Worm (Caenorhabditis elegans) whole organism, L1 larva: ENCODE results near the gene del-9.

Source experiments
- Y116A8C.19 ChIP-seq: sonication (generic microtip); optimal IDR thresholded peaks from 2 replicates; lab custom pipeline; 2016; ENCODE audit warnings: missing compliant biosample characterization, missing genetic modification characterization, borderline replicate concordance
- alr-1 ChIP-seq: fragments of 200-800 bp; sonication (Bioruptor generic); optimal IDR thresholded peaks from 2 replicates; lab custom pipeline; 2018; ENCODE audit warnings: borderline replicate concordance, mild to moderate bottlenecking, missing genetic modification characterization, missing compliant biosample characterization
- blmp-1 ChIP-seq: fragments of 150-350 bp; optimal IDR thresholded peaks from 2 replicates; lab custom pipeline; 2014; ENCODE audit warnings: missing biosample characterization, missing genetic modification characterization
- ceh-63 ChIP-seq: fragments of 200-800 bp; sonication (Bioruptor generic); optimal IDR thresholded peaks from 2 replicates; lab custom pipeline; 2018; ENCODE audit warnings: mild to moderate bottlenecking, missing genetic modification characterization, missing compliant biosample characterization
- ceh-8 ChIP-seq: fragments of 200-800 bp; sonication (Bioruptor generic); optimal IDR thresholded peaks from 2 replicates; lab custom pipeline; 2018; ENCODE audit warnings: mild to moderate bottlenecking, missing genetic modification characterization, moderate library complexity, missing compliant biosample characterization
- ceh-90 ChIP-seq: sonication (generic microtip); optimal IDR thresholded peaks from 2 replicates; lab custom pipeline; 2016; ENCODE audit warnings: missing genetic modification characterization, missing compliant biosample characterization
- ces-1 ChIP-seq: fragments of 150-350 bp; optimal IDR thresholded peaks from 2 replicates; lab custom pipeline; 2014; ENCODE audit warnings: missing biosample characterization, missing genetic modification reagents, missing genetic modification characterization
- dsc-1 ChIP-seq: sonication (generic microtip); optimal IDR thresholded peaks from 2 replicates; lab custom pipeline; 2016; ENCODE audit warnings: mild to moderate bottlenecking, missing genetic modification characterization, missing compliant biosample characterization
- efl-1 ChIP-seq, 4 experiments: fragments of 150-350 bp; optimal IDR thresholded peaks in 3 of 4; peaks in 1 of 4; 1 replicate in 1 of 4; 2 replicates in 3 of 4; lab custom pipeline; 2014; ENCODE audit warnings: missing biosample characterization in 2 of 4, missing genetic modification characterization in 2 of 4, missing genetic modification reagents in 2 of 4
- efl-3 ChIP-seq: fragments of 200-800 bp; sonication (Bioruptor generic); optimal IDR thresholded peaks from 2 replicates; lab custom pipeline; 2018; ENCODE audit warnings: mild to moderate bottlenecking, missing genetic modification characterization, missing compliant biosample characterization
- egl-13 ChIP-seq: sonication (generic microtip); optimal IDR thresholded peaks from 2 replicates; lab custom pipeline; 2016; ENCODE audit warnings: missing genotype, missing genetic modification reagents, missing genetic modification characterization, missing compliant biosample characterization
- elt-3 ChIP-seq, 6 experiments: fragments of 150-350 bp in 1 of 6; sonication (generic microtip); optimal IDR thresholded peaks; 2 replicates each; lab custom pipeline; 2017 to 2018; ENCODE audit warnings: missing biosample characterization in 6 of 6, missing genetic modification characterization in 6 of 6, inconsistent platforms in 1 of 6
- fkh-4 ChIP-seq: sonication (generic microtip); optimal IDR thresholded peaks from 2 replicates; lab custom pipeline; 2016; ENCODE audit warnings: missing compliant biosample characterization, missing genetic modification characterization, borderline replicate concordance
- fkh-8 ChIP-seq: sonication (generic microtip); optimal IDR thresholded peaks from 2 replicates; lab custom pipeline; 2016; ENCODE audit warnings: mild to moderate bottlenecking, missing genetic modification characterization, missing compliant biosample characterization
- isw-1 ChIP-seq: fragments of 200-800 bp; sonication (Bioruptor generic); IDR thresholded peaks from 2 replicates; pipeline ENCODE4 v1.3.6; 2022; ENCODE audit warnings: missing genetic modification characterization, missing compliant biosample characterization
- lin-14 ChIP-seq: fragments of 200-800 bp; sonication (Bioruptor generic); optimal IDR thresholded peaks from 2 replicates; lab custom pipeline; 2018; ENCODE audit warnings: mild to moderate bottlenecking, missing genetic modification characterization, moderate library complexity, missing compliant biosample characterization
- lsy-2 ChIP-seq, 2 experiments: fragments of 150-350 bp; optimal IDR thresholded peaks; 2 replicates each; lab custom pipeline; 2014; ENCODE audit warnings: missing biosample characterization in 2 of 2, missing genetic modification characterization in 2 of 2
- mab-9 ChIP-seq: fragments of 200-800 bp; sonication (Bioruptor generic); IDR thresholded peaks from 2 replicates; pipeline ENCODE4 v1.3.6; 2022; ENCODE audit warnings: missing genetic modification reagents, missing genetic modification characterization, missing compliant biosample characterization
- mdl-1 ChIP-seq, 2 experiments: fragments of 150-350 bp; optimal IDR thresholded peaks; 2 replicates each; lab custom pipeline; 2014 to 2017; ENCODE audit warnings: missing biosample characterization in 2 of 2, missing genetic modification characterization in 2 of 2, inconsistent platforms in 1 of 2
- nhr-11 ChIP-seq: fragments of 150-350 bp; optimal IDR thresholded peaks from 2 replicates; lab custom pipeline; 2014; ENCODE audit warnings: missing biosample characterization, missing genetic modification characterization
- nhr-19 ChIP-seq: fragments of 200-800 bp; sonication (Bioruptor generic); conservative IDR thresholded peaks from 2 replicates; pipeline ENCODE4 v1.3.6; 2022; ENCODE audit warnings: missing genetic modification characterization, missing compliant biosample characterization
- nhr-47 ChIP-seq: sonication (generic microtip); optimal IDR thresholded peaks from 2 replicates; lab custom pipeline; 2016; ENCODE audit warnings: mild to moderate bottlenecking, missing genetic modification characterization, moderate library complexity, missing compliant biosample characterization
- nhr-71 ChIP-seq: sonication (generic microtip); optimal IDR thresholded peaks from 2 replicates; lab custom pipeline; 2016; ENCODE audit warnings: mild to moderate bottlenecking, missing genetic modification characterization, moderate library complexity, missing compliant biosample characterization
- pax-3 ChIP-seq: fragments of 200-800 bp; sonication (Bioruptor generic); optimal IDR thresholded peaks from 2 replicates; lab custom pipeline; 2018; ENCODE audit warnings: mild to moderate bottlenecking, missing genetic modification characterization, moderate library complexity, missing compliant biosample characterization
- pqm-1 ChIP-seq: sonication (generic microtip); optimal IDR thresholded peaks from 3 replicates; lab custom pipeline; 2017; ENCODE audit warnings: missing biosample characterization, missing genetic modification characterization
- snpc-4 ChIP-seq: fragments of 150-350 bp; optimal IDR thresholded peaks from 2 replicates; lab custom pipeline; 2014; ENCODE audit warnings: missing biosample characterization, missing genetic modification characterization
- sox-4 ChIP-seq: sonication (generic microtip); optimal IDR thresholded peaks from 2 replicates; lab custom pipeline; 2016; ENCODE audit warnings: missing genetic modification characterization, missing compliant biosample characterization
- sup-37 ChIP-seq: fragments of 200-800 bp; sonication (Bioruptor generic); optimal IDR thresholded peaks from 2 replicates; lab custom pipeline; 2018; ENCODE audit warnings: mild to moderate bottlenecking, missing genetic modification characterization, missing compliant biosample characterization
- unc-62 ChIP-seq: fragments of 150-350 bp; optimal IDR thresholded peaks from 2 replicates; lab custom pipeline; 2014; ENCODE audit warnings: missing biosample characterization, missing genetic modification reagents, missing genetic modification characterization
- xbp-1 ChIP-seq: sonication (generic microtip); optimal IDR thresholded peaks from 2 replicates; lab custom pipeline; 2016; ENCODE audit warnings: missing genetic modification characterization, missing compliant biosample characterization
- zip-4 ChIP-seq: fragments of 200-800 bp; sonication (Bioruptor generic); optimal IDR thresholded peaks from 2 replicates; lab custom pipeline; 2018; ENCODE audit warnings: mild to moderate bottlenecking, missing genetic modification characterization, moderate library complexity, missing compliant biosample characterization
- ztf-11 ChIP-seq, 2 experiments: sonication (generic microtip); optimal IDR thresholded peaks; 2 replicates each; lab custom pipeline; 2016 to 2017; ENCODE audit warnings: missing genetic modification characterization in 2 of 2, missing biosample characterization in 1 of 2, missing compliant biosample characterization in 1 of 2
- ztf-4 ChIP-seq: fragments of 150-350 bp; optimal IDR thresholded peaks from 2 replicates; lab custom pipeline; 2014; ENCODE audit warnings: missing biosample characterization, missing genetic modification characterization

del-9 gene

DNA sequence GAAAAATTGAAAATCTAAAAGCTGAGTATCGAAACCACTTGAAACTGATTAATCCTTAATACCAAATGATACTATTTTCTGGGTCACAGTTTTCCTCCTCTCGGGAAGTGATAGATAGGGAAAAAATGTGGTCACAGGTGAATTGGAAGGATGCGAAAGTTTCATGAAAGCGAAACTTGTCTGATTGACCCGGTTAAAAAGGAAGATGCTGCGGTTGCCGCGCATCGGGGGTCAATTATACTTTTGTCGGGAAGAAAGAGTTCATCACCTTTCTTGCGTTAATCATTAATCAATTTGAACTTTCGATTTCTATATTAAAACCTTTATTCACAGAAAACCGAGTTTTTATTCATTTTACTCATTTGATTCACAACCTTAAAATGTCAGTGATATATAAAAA, 20.2 kb downstream of the del-9 start:
- TF ChIP-seq blmp-1 (tag; lab: Kevin White, UChicago) (peak; percentile 97), nhr-19 (GFP tag; lab: Robert Waterston, UW) (no peak), sup-37 (no peak)
- TF ChIP-seq, all 84 proteins: peak for 1

DNA sequence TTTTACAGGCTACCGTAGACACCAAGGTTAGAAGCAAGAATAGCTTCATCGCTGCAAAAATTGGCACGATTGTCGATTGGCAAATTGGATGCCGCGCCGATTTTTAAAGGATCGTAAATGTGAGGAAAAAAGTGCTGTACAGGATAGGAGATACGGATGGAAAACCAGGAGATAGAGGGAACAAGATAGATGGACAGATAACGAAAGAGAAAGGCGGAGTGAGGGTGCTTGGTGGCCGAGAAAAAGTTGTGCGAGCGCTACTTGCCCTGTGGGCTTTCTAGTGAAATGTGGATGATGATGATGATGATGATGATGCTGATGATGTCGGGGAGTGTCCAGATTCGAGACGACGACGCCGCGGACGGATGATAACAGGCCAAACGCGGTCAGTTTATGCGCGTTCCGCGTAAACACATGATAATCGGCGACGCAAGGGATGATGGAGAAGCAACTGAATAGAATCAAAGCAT, 20.8 kb downstream of the del-9 start, which contains the start of gene T27A10.6:
TSS of gene T27A10.6 (minus strand) at position 51 of the 470 bp plus-strand sequence.
- TF ChIP-seq alr-1 (no peak), ztf-11 (tag; optimal IDR thresholded peaks at IDR 0.05; lab: Kevin White, UChicago) (no peak), mdl-1 (tag; optimal IDR thresholded peaks at IDR 0.05; lab: Kevin White, UChicago) (no peak), blmp-1 (tag; lab: Kevin White, UChicago) (peak; percentile 89), efl-1 (optimal IDR thresholded peaks at IDR 0.05; lab: Kevin White, UChicago) (no peak), efl-1 (GFP tag; optimal IDR thresholded peaks at IDR 0.05 in 1 of 2; lab: Kevin White, UChicago) (peak in 1 of 2 experiments; percentile 45), fkh-4 (tag; lab: Kevin White, UChicago) (no peak)

DNA sequence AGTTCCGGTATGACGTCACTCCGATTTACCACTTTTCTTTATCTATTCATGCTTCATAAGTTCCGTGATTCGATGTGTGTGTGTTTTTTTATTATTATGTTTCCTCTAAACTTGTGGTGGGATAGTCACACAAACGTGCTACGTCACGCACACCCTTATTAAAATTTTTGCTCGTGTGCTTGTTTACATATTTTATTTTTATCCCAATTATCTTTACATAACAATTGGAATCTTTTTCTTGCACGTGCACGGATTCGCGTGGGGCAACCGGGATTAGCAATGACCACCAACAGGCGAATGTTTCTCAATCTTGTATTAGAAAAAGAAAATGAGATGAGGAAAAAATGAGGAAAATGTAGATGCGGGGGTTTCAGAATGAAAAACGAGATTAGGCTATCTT, 26.6 kb downstream of the del-9 start:
- TF ChIP-seq lsy-2 (tag; optimal IDR thresholded peaks at IDR 0.05; lab: Kevin White, UChicago) (no peak), fkh-8 (tag; lab: Kevin White, UChicago) (peak; percentile 62), unc-62 (GFP tag; lab: Kevin White, UChicago) (no peak), ceh-8 (GFP tag; lab: Kevin White, UChicago) (peak; percentile 8), snpc-4 (no peak), dsc-1 (tag; lab: Kevin White, UChicago) (peak; percentile 90), nhr-47 (tag; lab: Kevin White, UChicago) (peak; percentile 62), efl-3 (GFP tag; lab: Kevin White, UChicago) (no peak), mab-9 (GFP tag; lab: Robert Waterston, UW) (no peak), nhr-11 (tag; lab: Kevin White, UChicago) (no peak), nhr-71 (peak; percentile 8), ceh-90 (tag; lab: Kevin White, UChicago) (no peak), xbp-1 (tag; lab: Kevin White, UChicago) (no peak), Y116A8C.19 (tag; lab: Kevin White, UChicago) (no peak), egl-13 (tag; lab: Kevin White, UChicago) (peak; percentile 27), isw-1 (no peak), pax-3 (peak; percentile 40), sox-4 (tag; lab: Kevin White, UChicago) (peak; percentile 33)

DNA sequence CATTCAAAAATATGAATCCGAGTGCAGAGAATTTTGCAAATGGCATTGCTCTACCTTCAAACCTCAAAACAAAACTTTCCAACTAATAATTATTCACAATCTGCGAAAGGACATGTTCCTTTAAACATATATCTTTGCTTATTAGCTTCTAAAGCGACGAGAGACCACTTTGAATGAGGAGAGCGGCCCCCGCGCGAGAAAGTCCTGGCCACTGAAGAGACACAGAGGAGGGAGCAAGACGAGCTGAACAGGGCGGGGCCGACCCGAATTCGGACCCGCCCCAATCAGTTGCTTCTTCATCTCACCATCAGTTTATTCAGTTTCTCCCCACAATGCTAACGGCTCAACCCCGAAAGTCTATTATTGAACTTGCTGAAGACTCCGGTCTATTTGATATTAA, 31.5 kb downstream of the del-9 start, which contains the start of gene T27A10.2:
TSS of gene T27A10.2 (plus strand) at position 333 of the 400 bp plus-strand sequence.
- TF ChIP-seq efl-1 (optimal IDR thresholded peaks at IDR 0.05; lab: Kevin White, UChicago) (no peak), efl-1 (GFP tag; optimal IDR thresholded peaks at IDR 0.05 in 1 of 2; lab: Kevin White, UChicago) (peak in 1 of 2 experiments; percentile 52), ceh-63 (GFP tag; lab: Kevin White, UChicago) (no peak), pqm-1 (tag; lab: Kevin White, UChicago) (no peak), ztf-4 (tag; lab: Kevin White, UChicago) (no peak), lin-14 (peak; percentile 24), ceh-90 (tag; lab: Kevin White, UChicago) (no peak), isw-1 (no peak), nhr-71 (no peak), zip-4 (no peak)

DNA sequence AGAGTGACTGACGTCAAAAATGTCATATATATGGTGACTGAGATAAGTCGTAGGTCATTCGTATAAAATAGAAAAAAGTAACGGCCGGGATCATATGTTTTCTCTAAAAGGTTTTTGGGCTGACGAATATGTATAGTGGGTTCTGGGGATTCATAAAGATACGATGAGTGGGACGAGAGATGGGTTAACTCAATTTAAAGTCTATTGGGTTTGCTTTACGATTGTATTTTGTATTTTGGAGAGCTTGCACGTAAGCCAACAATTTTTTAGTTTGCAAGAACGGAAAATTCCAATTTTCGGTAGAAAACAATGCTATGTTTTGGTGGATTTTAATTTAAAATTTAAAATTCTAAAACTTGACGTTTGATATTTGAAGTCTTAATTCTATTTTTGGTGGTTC, 32.6 kb downstream of the del-9 start:
- TF ChIP-seq lin-14: peak; percentile 36
- no peak for TF ChIP-seq elt-3 (tag; optimal IDR thresholded peaks at IDR 0.05; lab: Kevin White, UChicago)
- TF ChIP-seq ces-1: peak; percentile 48
- TF ChIP-seq nhr-71: peak; percentile 7
